Worm (Caenorhabditis elegans) whole organism, L3 larva: ENCODE results near the gene nhr-159.
A peak's percentile ranks its signal among the peaks of the same experiment; 100 is the strongest.

Experiments used
- R02D3.7 ChIP-seq: fragments of 150-350 bp; optimal IDR thresholded peaks from 2 replicates; lab custom pipeline; 2014; ENCODE audit warnings: missing biosample characterization, missing genetic modification characterization
- ZK546.5 ChIP-seq: sonication (generic microtip); optimal IDR thresholded peaks from 2 replicates; lab custom pipeline; 2017; ENCODE audit warnings: missing biosample characterization, missing genetic modification characterization
- ceh-82 ChIP-seq: fragments of 150-350 bp; optimal IDR thresholded peaks from 2 replicates; lab custom pipeline; 2014; ENCODE audit warnings: missing biosample characterization, missing genetic modification characterization
- nfya-1 ChIP-seq: sonication (generic microtip); optimal IDR thresholded peaks from 2 replicates; lab custom pipeline; 2017; ENCODE audit warnings: missing genetic modification characterization, mild to moderate bottlenecking, missing compliant biosample characterization, antibody characterized with exemption, moderate library complexity; ENCODE audit not compliant: insufficient read depth
- nhr-25 ChIP-seq: sonication (generic microtip); optimal IDR thresholded peaks from 2 replicates; lab custom pipeline; 2017; ENCODE audit warnings: missing biosample characterization, missing genetic modification characterization
- nhr-28 ChIP-seq: fragments of 150-350 bp; optimal IDR thresholded peaks from 2 replicates; lab custom pipeline; 2014; ENCODE audit warnings: missing biosample characterization, missing genetic modification characterization
- nhr-76 ChIP-seq: fragments of 150-350 bp; sonication (generic microtip); optimal IDR thresholded peaks from 5 replicates; lab custom pipeline; 2014; ENCODE audit warnings: missing biosample characterization, missing genetic modification characterization
- pha-4 ChIP-seq: fragments of 150-350 bp; optimal IDR thresholded peaks from 2 replicates; lab custom pipeline; 2014; ENCODE audit warnings: missing biosample characterization, missing genetic modification reagents, missing genetic modification characterization
- pqm-1 ChIP-seq: fragments of 150-350 bp; optimal IDR thresholded peaks from 2 replicates; lab custom pipeline; 2017; ENCODE audit warnings: missing biosample characterization, missing genetic modification characterization, inconsistent platforms
- snpc-4 ChIP-seq: fragments of 150-350 bp; optimal IDR thresholded peaks from 2 replicates; lab custom pipeline; 2014; ENCODE audit warnings: missing biosample characterization, missing genetic modification characterization
- unc-62 ChIP-seq: fragments of 150-350 bp; sonication (generic microtip); optimal IDR thresholded peaks from 4 replicates; lab custom pipeline; 2014; ENCODE audit warnings: missing biosample characterization, missing genetic modification reagents, missing genetic modification characterization
- ztf-4 ChIP-seq: fragments of 150-350 bp; optimal IDR thresholded peaks from 2 replicates; lab custom pipeline; 2014; ENCODE audit warnings: missing biosample characterization, missing genetic modification characterization

ce11 chrV:3843926-3844325, 34.2 kb downstream of the nhr-159 start, which contains the start of gene ugt-32:
- TF ChIP-seq unc-62 (GFP tag; lab: Kevin White, UChicago), result no peak
- TF ChIP-seq snpc-4 (tag; lab: Kevin White, UChicago), result no peak
- TF ChIP-seq nhr-25 (tag; lab: Kevin White, UChicago), result no peak
- TF ChIP-seq nhr-28 (tag; lab: Kevin White, UChicago), result no peak
- TF ChIP-seq nhr-76 (tag; lab: Kevin White, UChicago), result no peak
- no peak for TF ChIP-seq nfya-1
- peak; percentile 85 for TF ChIP-seq pqm-1
- no peak for TF ChIP-seq ceh-82
- no peak for TF ChIP-seq pha-4 (tag; lab: Kevin White, UChicago)
- TF ChIP-seq ztf-4 (tag; lab: Kevin White, UChicago), result no peak
- TF ChIP-seq ZK546.5 (tag; lab: Kevin White, UChicago), result no peak
- TF ChIP-seq R02D3.7 (tag; lab: Kevin White, UChicago), result no peak
